Fruit fly (Drosophila melanogaster): ENCODE results near the gene ems.

DNA sequence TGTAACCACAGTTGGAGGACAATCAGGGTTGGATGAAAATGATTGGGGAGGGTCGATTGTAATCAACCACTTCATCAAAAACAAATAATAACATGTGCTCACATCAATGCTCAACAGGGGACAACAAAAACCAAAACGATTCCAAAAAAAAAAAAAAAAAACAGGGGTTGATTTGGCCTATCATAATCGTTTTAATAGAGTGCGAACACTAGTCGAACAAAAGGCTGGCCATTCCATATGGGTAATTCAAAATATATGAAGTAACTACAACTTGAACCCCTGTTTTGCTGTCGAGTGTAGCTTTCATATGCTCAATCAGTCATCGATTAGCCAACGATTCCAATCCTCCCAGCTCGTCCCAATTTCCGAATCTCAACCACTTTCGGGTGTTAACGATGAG, 45.8 kb downstream of the ems start:
- TF ChIP-seq dsx (GFP tag; optimal IDR thresholded peaks at IDR 0.05; ENCODE audit: poor library complexity, severe bottlenecking) (no peak), CG8119 (GFP tag; IDR thresholded peaks at IDR 0.05) (no peak), CG16779 (tag; optimal IDR thresholded peaks at IDR 0.05) (no peak), Eip78C (GFP tag) (peak; percentile 13), CG8632 (GFP tag; optimal IDR thresholded peaks at IDR 0.05) (no peak), Blimp-1 (GFP tag; optimal IDR thresholded peaks at IDR 0.05) (no peak), CG34406 (GFP tag; optimal IDR thresholded peaks at IDR 0.05) (no peak), Smox (GFP tag; optimal IDR thresholded peaks at IDR 0.05) (no peak), CG6792 (GFP tag; optimal IDR thresholded peaks at IDR 0.05) (no peak), Hr39 (GFP tag; optimal IDR thresholded peaks at IDR 0.05) (no peak)
